Fruit fly (Drosophila melanogaster) whole organism, embryonic: ENCODE results near the gene CG43954.

Source experiments
- Blimp-1 ChIP-seq: fragments of 200-800 bp; sonication (Bioruptor generic); optimal IDR thresholded peaks from 3 replicates; lab custom pipeline; 2018; ENCODE audit warnings: missing biosample characterization, missing genetic modification characterization, mild to moderate bottlenecking, moderate library complexity, missing genetic modification reagents
- CG1024 ChIP-seq: fragments of 200-800 bp; sonication (Bioruptor generic); IDR thresholded peaks from 2 replicates; pipeline ENCODE4 v1.3.6; 2022; ENCODE audit warnings: missing biosample characterization, missing genetic modification characterization
- CG10654 ChIP-seq: fragments of 200-800 bp; sonication (Bioruptor generic); optimal IDR thresholded peaks from 2 replicates; lab custom pipeline; 2016; ENCODE audit warnings: missing biosample characterization, missing genetic modification characterization
- CG11247 ChIP-seq: fragments of 200-800 bp; sonication (Bioruptor generic); IDR thresholded peaks from 2 replicates; pipeline ENCODE4 v1.3.6; 2022; ENCODE audit warnings: missing biosample characterization, missing genetic modification characterization
- CG11560 ChIP-seq: fragments of 200-800 bp; sonication (Bioruptor generic); IDR thresholded peaks from 3 replicates; pipeline ENCODE4 v1.3.6; 2022; ENCODE audit warnings: missing biosample characterization, missing genetic modification characterization
- CG11696 ChIP-seq: fragments of 200-800 bp; sonication (Bioruptor generic); IDR thresholded peaks from 2 replicates; pipeline ENCODE4 v1.3.6; 2022; ENCODE audit warnings: missing biosample characterization, missing genetic modification characterization
- CG11723 ChIP-seq: fragments of 200-800 bp; sonication (Bioruptor generic); optimal IDR thresholded peaks from 2 replicates; lab custom pipeline; 2017; ENCODE audit warnings: missing biosample characterization, mild to moderate bottlenecking, missing genetic modification characterization
- CG12155 ChIP-seq: fragments of 200-800 bp; sonication (Bioruptor generic); optimal IDR thresholded peaks from 3 replicates; lab custom pipeline; 2016; ENCODE audit warnings: missing biosample characterization, missing genetic modification characterization
- CG13123 ChIP-seq: fragments of 200-800 bp; sonication (Bioruptor generic); optimal IDR thresholded peaks from 2 replicates; lab custom pipeline; 2016; ENCODE audit warnings: missing biosample characterization, missing genetic modification characterization
- CG14710 ChIP-seq: fragments of 200-800 bp; sonication (Bioruptor generic); optimal IDR thresholded peaks from 3 replicates; lab custom pipeline; 2019; ENCODE audit warnings: missing biosample characterization, mild to moderate bottlenecking, missing genetic modification characterization, moderate library complexity
- CG16815 ChIP-seq: fragments of 200-800 bp; sonication (Bioruptor generic); optimal IDR thresholded peaks from 3 replicates; lab custom pipeline; 2017; ENCODE audit warnings: missing biosample characterization, mild to moderate bottlenecking, missing genetic modification characterization
- CG17612 ChIP-seq: fragments of 200-800 bp; sonication (Bioruptor generic); IDR thresholded peaks from 2 replicates; pipeline ENCODE4 v1.3.6; 2022; ENCODE audit warnings: missing biosample characterization, missing genetic modification characterization
- CG3838 ChIP-seq: fragments of 200-800 bp; sonication (Bioruptor generic); optimal IDR thresholded peaks from 3 replicates; lab custom pipeline; 2016; ENCODE audit warnings: missing biosample characterization, missing genetic modification characterization
- CG4820 ChIP-seq: fragments of 200-800 bp; sonication (Bioruptor generic); optimal IDR thresholded peaks from 3 replicates; lab custom pipeline; 2016; ENCODE audit warnings: missing biosample characterization, missing genetic modification characterization
- CG4854 ChIP-seq: fragments of 200-800 bp; sonication (Bioruptor generic); optimal IDR thresholded peaks from 2 replicates; lab custom pipeline; 2016; ENCODE audit warnings: missing biosample characterization, missing genetic modification characterization, inconsistent platforms
- CG6254 ChIP-seq: fragments of 200-800 bp; sonication (Bioruptor generic); optimal IDR thresholded peaks from 3 replicates; lab custom pipeline; 2017; ENCODE audit warnings: mild to moderate bottlenecking, missing biosample characterization, missing genetic modification reagents, missing genetic modification characterization
- CG7839 ChIP-seq: fragments of 200-800 bp; sonication (Bioruptor generic); optimal IDR thresholded peaks from 3 replicates; lab custom pipeline; 2018; ENCODE audit warnings: missing biosample characterization, mild to moderate bottlenecking, missing genetic modification characterization, moderate library complexity
- CG9817 ChIP-seq: fragments of 200-800 bp; sonication (Bioruptor generic); optimal IDR thresholded peaks from 2 replicates; lab custom pipeline; 2018; ENCODE audit warnings: missing biosample characterization, mild to moderate bottlenecking, missing genetic modification characterization, moderate library complexity
- Camta ChIP-seq: fragments of 200-800 bp; sonication (Bioruptor generic); optimal IDR thresholded peaks from 2 replicates; lab custom pipeline; 2016; ENCODE audit warnings: missing biosample characterization, missing genetic modification characterization
- CoRest ChIP-seq: fragments of 200-800 bp; sonication (Bioruptor generic); optimal IDR thresholded peaks from 3 replicates; lab custom pipeline; 2018; ENCODE audit warnings: missing biosample characterization, mild to moderate bottlenecking, missing genetic modification characterization, moderate library complexity
- Dip2 ChIP-seq: fragments of 200-800 bp; sonication (Bioruptor generic); IDR thresholded peaks from 2 replicates; pipeline ENCODE4 v1.3.6; 2022; ENCODE audit warnings: missing biosample characterization, missing genetic modification characterization
- Dip3 ChIP-seq: fragments of 200-800 bp; sonication (Bioruptor generic); optimal IDR thresholded peaks from 3 replicates; lab custom pipeline; 2016; ENCODE audit warnings: missing biosample characterization, missing genetic modification characterization
- Dll ChIP-seq: fragments of 200-800 bp; sonication (Bioruptor generic); IDR thresholded peaks from 4 replicates; pipeline ENCODE4 v1.3.6; 2022; ENCODE audit warnings: missing biosample characterization, missing genetic modification characterization; ENCODE audit not compliant: partially characterized antibody
- E2f1 ChIP-seq: fragments of 200-800 bp; sonication (Bioruptor generic); IDR thresholded peaks from 2 replicates; pipeline ENCODE4 v1.3.6; 2022; ENCODE audit warnings: missing biosample characterization, missing genetic modification characterization
- Eip74EF ChIP-seq, 2 experiments: fragments of 200-800 bp in 1 of 2; fragments of >200 bp in 1 of 2; sonication (Bioruptor generic) in 1 of 2; optimal IDR thresholded peaks; 2 replicates each; lab custom pipeline; 2017 to 2019; ENCODE audit warnings: missing biosample characterization in 2 of 2, missing genetic modification characterization in 2 of 2, mild to moderate bottlenecking in 1 of 2, moderate library complexity in 1 of 2
- Elba2 ChIP-seq: fragments of 200-800 bp; sonication (Bioruptor generic); optimal IDR thresholded peaks from 3 replicates; lab custom pipeline; 2016; ENCODE audit warnings: missing biosample characterization, missing genetic modification characterization
- Ets97D ChIP-seq: fragments of 200-800 bp; sonication (Bioruptor generic); optimal IDR thresholded peaks from 3 replicates; lab custom pipeline; 2016; ENCODE audit warnings: missing biosample characterization, missing genetic modification characterization
- HLHmδ ChIP-seq: fragments of 200-800 bp; sonication (Bioruptor generic); optimal IDR thresholded peaks from 2 replicates; lab custom pipeline; 2018; ENCODE audit warnings: missing biosample characterization, mild to moderate bottlenecking, missing genetic modification characterization, moderate library complexity
- HmgD ChIP-seq: fragments of 200-800 bp; sonication (Bioruptor generic); optimal IDR thresholded peaks from 3 replicates; lab custom pipeline; 2016; ENCODE audit warnings: missing biosample characterization, missing genetic modification characterization
- Hr78 ChIP-seq, 2 experiments: fragments of 200-800 bp in 1 of 2; fragments of >200 bp in 1 of 2; sonication (Bioruptor generic) in 1 of 2; optimal IDR thresholded peaks; 2 replicates each; lab custom pipeline; 2017 to 2019; ENCODE audit warnings: missing biosample characterization in 2 of 2, missing genetic modification characterization in 2 of 2, mild to moderate bottlenecking in 1 of 2, moderate library complexity in 1 of 2
- Hsf ChIP-seq: fragments of 200-800 bp; sonication (Bioruptor generic); optimal IDR thresholded peaks from 3 replicates; lab custom pipeline; 2016; ENCODE audit warnings: missing biosample characterization, missing genetic modification characterization
- Jarid2 ChIP-seq: fragments of 200-800 bp; sonication (Bioruptor generic); optimal IDR thresholded peaks from 3 replicates; lab custom pipeline; 2017; ENCODE audit warnings: mild to moderate bottlenecking, missing biosample characterization, missing genetic modification reagents, missing genetic modification characterization
- Neu2 ChIP-seq: fragments of 200-800 bp; sonication (Bioruptor generic); optimal IDR thresholded peaks from 3 replicates; lab custom pipeline; 2016; ENCODE audit warnings: missing biosample characterization, missing genetic modification characterization, borderline replicate concordance
- Nf-YB ChIP-seq: fragments of 200-800 bp; sonication (Bioruptor generic); optimal IDR thresholded peaks from 3 replicates; lab custom pipeline; 2019; ENCODE audit warnings: missing biosample characterization, mild to moderate bottlenecking, missing genetic modification characterization, moderate library complexity
- Poxn ChIP-seq: fragments of 200-800 bp; sonication (Bioruptor generic); IDR thresholded peaks from 2 replicates; pipeline ENCODE4 v1.3.6; 2022; ENCODE audit warnings: missing biosample characterization, missing genetic modification characterization
- TFAM ChIP-seq: fragments of 200-800 bp; sonication (Bioruptor generic); optimal IDR thresholded peaks from 2 replicates; lab custom pipeline; 2017; ENCODE audit warnings: missing biosample characterization, missing genetic modification characterization, inconsistent platforms
- bigmax ChIP-seq: fragments of 200-800 bp; sonication (Bioruptor generic); optimal IDR thresholded peaks from 2 replicates; lab custom pipeline; 2018; ENCODE audit warnings: missing biosample characterization, mild to moderate bottlenecking, missing genetic modification characterization
- chif ChIP-seq, 2 experiments: fragments of 200-800 bp; sonication (Bioruptor generic); optimal IDR thresholded peaks; 3 replicates each; lab custom pipeline; 2016; ENCODE audit warnings: missing biosample characterization in 2 of 2, missing genetic modification characterization in 2 of 2
- dmrt99B ChIP-seq: fragments of 200-800 bp; sonication (Bioruptor generic); optimal IDR thresholded peaks from 2 replicates; lab custom pipeline; 2018; ENCODE audit warnings: missing biosample characterization, mild to moderate bottlenecking, missing genetic modification characterization, moderate library complexity
- ewg ChIP-seq: fragments of 200-800 bp; sonication (Bioruptor generic); optimal IDR thresholded peaks from 3 replicates; lab custom pipeline; 2017; ENCODE audit warnings: mild to moderate bottlenecking, missing biosample characterization, missing genetic modification reagents, missing genetic modification characterization
- fu2 ChIP-seq: fragments of 200-800 bp; sonication (Bioruptor generic); optimal IDR thresholded peaks from 2 replicates; lab custom pipeline; 2016; ENCODE audit warnings: missing biosample characterization, missing genetic modification characterization
- jigr1 ChIP-seq: fragments of 200-800 bp; sonication (Bioruptor generic); IDR thresholded peaks from 3 replicates; pipeline ENCODE4 v1.3.6; 2022; ENCODE audit warnings: missing biosample characterization, missing genetic modification characterization
- lbe ChIP-seq: fragments of 200-800 bp; sonication (Bioruptor generic); optimal IDR thresholded peaks from 2 replicates; lab custom pipeline; 2016; ENCODE audit warnings: missing biosample characterization, mild to moderate bottlenecking, missing genetic modification characterization
- lola ChIP-seq, 3 experiments: fragments of >200 bp in 2 of 3; fragments of 200-800 bp in 1 of 3; sonication (Bioruptor generic) in 1 of 3; optimal IDR thresholded peaks; 2 replicates each; lab custom pipeline; 2017 to 2019; ENCODE audit warnings: missing biosample characterization in 3 of 3, missing genetic modification characterization in 3 of 3, mild to moderate bottlenecking in 1 of 3, moderate library complexity in 1 of 3
- maf-S ChIP-seq: fragments of 200-800 bp; sonication (Bioruptor generic); optimal IDR thresholded peaks from 2 replicates; lab custom pipeline; 2016; ENCODE audit warnings: missing biosample characterization, missing genetic modification characterization
- nau ChIP-seq: fragments of 200-800 bp; sonication (Bioruptor generic); optimal IDR thresholded peaks from 3 replicates; lab custom pipeline; 2017; ENCODE audit warnings: missing biosample characterization, mild to moderate bottlenecking, missing genetic modification characterization, missing genetic modification reagents
- odd ChIP-seq: fragments of 200-800 bp; sonication (Bioruptor generic); optimal IDR thresholded peaks from 2 replicates; lab custom pipeline; 2017; ENCODE audit warnings: missing biosample characterization, mild to moderate bottlenecking, missing genetic modification characterization
- ranshi ChIP-seq: fragments of 200-800 bp; sonication (Bioruptor generic); IDR thresholded peaks from 2 replicates; pipeline ENCODE4 v1.3.6; 2022; ENCODE audit warnings: missing biosample characterization, missing genetic modification characterization
- sim ChIP-seq: fragments of 200-800 bp; sonication (Bioruptor generic); IDR thresholded peaks from 2 replicates; pipeline ENCODE4 v1.3.6; 2022; ENCODE audit warnings: missing biosample characterization, missing genetic modification characterization
- trh ChIP-seq: fragments of 200-800 bp; sonication (Bioruptor generic); optimal IDR thresholded peaks from 2 replicates; lab custom pipeline; 2016; ENCODE audit warnings: missing biosample characterization, missing genetic modification characterization

The CG43954 gene

dm6 chr3L:16642088-16642507 is 69.4 kb downstream of the CG43954 start (continued):
- TF ChIP-seq ewg (GFP tag; lab: Kevin White, UChicago) (peak; percentile 69), HmgD (GFP tag; lab: Kevin White, UChicago) (no peak), CG4854 (GFP tag; lab: Kevin White, UChicago) (no peak), ranshi (GFP tag; lab: Robert Waterston, UW) (peak; percentile 42; the same call in 1 of the 2 replicates), CoRest (tag; lab: Kevin White, UChicago) (peak; percentile 81), CG9817 (no peak), E2f1 (GFP tag; lab: Robert Waterston, UW) (no peak), Jarid2 (GFP tag; lab: Kevin White, UChicago) (no peak), dmrt99B (tag; lab: Kevin White, UChicago) (peak; percentile 80), CG7839 (tag; lab: Kevin White, UChicago) (peak; percentile 67), CG10654 (GFP tag; lab: Kevin White, UChicago) (peak; percentile 13), CG13123 (GFP tag; lab: Kevin White, UChicago) (no peak), bigmax (GFP tag; lab: Kevin White, UChicago) (no peak), lola (GFP tag; optimal IDR thresholded peaks at IDR 0.05; lab: Kevin White, UChicago) (peak in 1 of 3 experiments; percentile 85), CG11723 (GFP tag; lab: Kevin White, UChicago) (peak; percentile 36), TFAM (GFP tag; lab: Kevin White, UChicago) (no peak), Elba2 (GFP tag; lab: Kevin White, UChicago) (no peak), CG4820 (GFP tag; lab: Kevin White, UChicago) (peak; percentile 48), CG6254 (GFP tag; lab: Kevin White, UChicago) (peak; percentile 56), fu2 (GFP tag; lab: Kevin White, UChicago) (no peak), CG17612 (GFP tag; lab: Robert Waterston, UW) (no peak), Neu2 (GFP tag; lab: Kevin White, UChicago) (no peak), Hr78 (GFP tag; optimal IDR thresholded peaks at IDR 0.05; lab: Kevin White, UChicago) (peak in 1 of 2 experiments; percentile 84), sim (GFP tag; lab: Robert Waterston, UW) (no peak), lbe (GFP tag; lab: Kevin White, UChicago) (no peak), CG3838 (GFP tag; lab: Kevin White, UChicago) (no peak), CG12155 (GFP tag; lab: Kevin White, UChicago) (no peak), CG11696 (GFP tag; lab: Robert Waterston, UW) (no peak), CG11560 (tag; lab: Robert Waterston, UW) (no peak), Nf-YB (GFP tag; lab: Kevin White, UChicago) (peak; percentile 50), Eip74EF (GFP tag; optimal IDR thresholded peaks at IDR 0.05; lab: Kevin White, UChicago) (peak in 1 of 2 experiments; percentile 69), chif (GFP tag; optimal IDR thresholded peaks at IDR 0.05; lab: Kevin White, UChicago) (peak; percentile 33 to 66), Camta (GFP tag; lab: Kevin White, UChicago) (no peak), Hsf (GFP tag; lab: Kevin White, UChicago) (peak; percentile 16), trh (GFP tag; lab: Kevin White, UChicago) (no peak), jigr1 (GFP tag; lab: Robert Waterston, UW) (no peak), Ets97D (GFP tag; lab: Kevin White, UChicago) (no peak), Dip3 (GFP tag; lab: Kevin White, UChicago) (no peak), CG14710 (tag; lab: Kevin White, UChicago) (peak; percentile 73), CG16815 (GFP tag; lab: Kevin White, UChicago) (peak; percentile 54), Dip2 (GFP tag; lab: Robert Waterston, UW) (no peak), maf-S (GFP tag; lab: Kevin White, UChicago) (no peak), HLHmδ (GFP tag; lab: Kevin White, UChicago) (no peak), nau (GFP tag; lab: Kevin White, UChicago) (peak; percentile 34), odd (GFP tag; lab: Kevin White, UChicago) (peak; percentile 53), Dll (GFP tag; lab: Robert Waterston, UW) (no peak), CG1024 (GFP tag; lab: Robert Waterston, UW) (no peak), Poxn (GFP tag; lab: Robert Waterston, UW) (no peak), Blimp-1 (GFP tag; lab: Kevin White, UChicago) (peak; percentile 68), CG11247 (peak; percentile 42; the same call in 1 of the 2 replicates)
